Fruit fly (Drosophila melanogaster) whole organism, embryonic: Measurements from ENCODE around the gene Tlk.
A peak's percentile ranks its signal among the peaks of the same experiment; 100 is the strongest.

Source experiments
- Blimp-1 ChIP-seq: fragments of 200-800 bp; sonication (Bioruptor generic); optimal IDR thresholded peaks from 3 replicates; lab custom pipeline; 2018; ENCODE audit warnings: missing biosample characterization, missing genetic modification characterization, mild to moderate bottlenecking, moderate library complexity, missing genetic modification reagents
- C15 ChIP-seq: fragments of 200-800 bp; sonication (Bioruptor generic); IDR thresholded peaks from 3 replicates; pipeline ENCODE4 v1.3.6; 2022; ENCODE audit warnings: missing biosample characterization, missing genetic modification characterization
- CG10321 ChIP-seq: fragments of 200-800 bp; sonication (Bioruptor generic); IDR thresholded peaks from 2 replicates; pipeline ENCODE4 v1.3.6; 2022; ENCODE audit warnings: missing biosample characterization, missing genetic modification characterization
- CG10565 ChIP-seq: fragments of 200-800 bp; sonication (Bioruptor generic); optimal IDR thresholded peaks from 3 replicates; lab custom pipeline; 2016; ENCODE audit warnings: missing biosample characterization, mild to moderate bottlenecking, missing genetic modification characterization
- CG11093 ChIP-seq: fragments of 200-800 bp; sonication (Bioruptor generic); IDR thresholded peaks from 3 replicates; pipeline ENCODE4 v1.3.6; 2022; ENCODE audit warnings: missing biosample characterization, missing genetic modification characterization
- CG11504 ChIP-seq: fragments of 200-800 bp; sonication (Bioruptor generic); optimal IDR thresholded peaks from 3 replicates; lab custom pipeline; 2019; ENCODE audit warnings: missing biosample characterization, mild to moderate bottlenecking, missing genetic modification characterization, moderate library complexity
- CG13624 ChIP-seq: fragments of 200-800 bp; sonication (Bioruptor generic); optimal IDR thresholded peaks from 2 replicates; lab custom pipeline; 2016; ENCODE audit warnings: missing biosample characterization, missing genetic modification characterization
- CG15696 ChIP-seq: fragments of 200-800 bp; sonication (Bioruptor generic); optimal IDR thresholded peaks from 2 replicates; lab custom pipeline; 2019; ENCODE audit warnings: missing biosample characterization, mild to moderate bottlenecking, missing genetic modification characterization, moderate library complexity
- CG17186 ChIP-seq: fragments of 200-800 bp; sonication (Bioruptor generic); optimal IDR thresholded peaks from 3 replicates; lab custom pipeline; 2017; ENCODE audit warnings: missing biosample characterization, missing genetic modification reagents, missing genetic modification characterization
- CG17359 ChIP-seq: fragments of 200-800 bp; sonication (Bioruptor generic); optimal IDR thresholded peaks from 3 replicates; lab custom pipeline; 2018; ENCODE audit warnings: missing biosample characterization, mild to moderate bottlenecking, missing genetic modification characterization, moderate library complexity
- CG17829 ChIP-seq: fragments of 200-800 bp; optimal IDR thresholded peaks from 2 replicates; lab custom pipeline; 2019; ENCODE audit warnings: missing biosample characterization, mild to moderate bottlenecking, missing genetic modification characterization, moderate library complexity
- CG18476 ChIP-seq: fragments of 200-800 bp; sonication (Bioruptor generic); optimal IDR thresholded peaks from 2 replicates; lab custom pipeline; 2016; ENCODE audit warnings: missing biosample characterization, mild to moderate bottlenecking, missing genetic modification characterization
- CG2129 ChIP-seq: fragments of 200-800 bp; sonication (Bioruptor generic); IDR thresholded peaks from 2 replicates; pipeline ENCODE4 v1.3.6; 2022; ENCODE audit warnings: missing biosample characterization, missing genetic modification characterization; ENCODE audit not compliant: partially characterized antibody
- CG2199 ChIP-seq: fragments of 200-800 bp; sonication (Bioruptor generic); IDR thresholded peaks from 3 replicates; pipeline ENCODE4 v1.3.6; 2022; ENCODE audit warnings: missing biosample characterization, missing genetic modification characterization
- CG2712 ChIP-seq: fragments of 200-800 bp; optimal IDR thresholded peaks from 3 replicates; lab custom pipeline; 2019; ENCODE audit warnings: missing biosample characterization, mild to moderate bottlenecking, missing genetic modification characterization, moderate library complexity
- CG34422 ChIP-seq: fragments of 200-800 bp; sonication (Bioruptor generic); IDR thresholded peaks from 3 replicates; pipeline ENCODE4 v1.3.6; 2022; ENCODE audit warnings: missing biosample characterization, missing genetic modification characterization
- CG3847 ChIP-seq: fragments of 200-800 bp; sonication (Bioruptor generic); IDR thresholded peaks from 2 replicates; pipeline ENCODE4 v1.3.6; 2022; ENCODE audit warnings: missing biosample characterization, missing genetic modification characterization
- CG4328 ChIP-seq: fragments of 200-800 bp; sonication (Bioruptor generic); optimal IDR thresholded peaks from 3 replicates; lab custom pipeline; 2017; ENCODE audit warnings: missing biosample characterization, missing genetic modification reagents, missing genetic modification characterization
- CG8290 ChIP-seq, 3 experiments: fragments of 200-800 bp; sonication (Bioruptor generic); optimal IDR thresholded peaks; 2 replicates each; lab custom pipeline; 2016 to 2019; ENCODE audit warnings: missing biosample characterization in 3 of 3, missing genetic modification characterization in 3 of 3, mild to moderate bottlenecking in 2 of 3, moderate library complexity in 1 of 3
- CG9817 ChIP-seq: fragments of 200-800 bp; sonication (Bioruptor generic); optimal IDR thresholded peaks from 2 replicates; lab custom pipeline; 2018; ENCODE audit warnings: missing biosample characterization, mild to moderate bottlenecking, missing genetic modification characterization, moderate library complexity
- CG9932 ChIP-seq: fragments of 200-800 bp; sonication (Bioruptor generic); IDR thresholded peaks from 2 replicates; pipeline ENCODE4 v1.3.6; 2022; ENCODE audit warnings: missing biosample characterization, missing genetic modification characterization
- D19A ChIP-seq: fragments of 200-800 bp; optimal IDR thresholded peaks from 3 replicates; lab custom pipeline; 2019; ENCODE audit warnings: missing biosample characterization, mild to moderate bottlenecking, missing genetic modification characterization, moderate library complexity
- Dfd ChIP-seq, 2 experiments: fragments of >200 bp; optimal IDR thresholded peaks; 2 replicates each; lab custom pipeline; 2017; ENCODE audit warnings: missing biosample characterization in 2 of 2, missing genetic modification characterization in 2 of 2
- Dll ChIP-seq: fragments of 200-800 bp; sonication (Bioruptor generic); IDR thresholded peaks from 4 replicates; pipeline ENCODE4 v1.3.6; 2022; ENCODE audit warnings: missing biosample characterization, missing genetic modification characterization; ENCODE audit not compliant: partially characterized antibody
- Doc2 ChIP-seq: fragments of 200-800 bp; sonication (Bioruptor generic); IDR thresholded peaks from 2 replicates; pipeline ENCODE4 v1.3.6; 2022; ENCODE audit warnings: missing biosample characterization, missing genetic modification characterization
- Doc3 ChIP-seq: fragments of 200-800 bp; sonication (Bioruptor generic); IDR thresholded peaks from 3 replicates; pipeline ENCODE4 v1.3.6; 2022; ENCODE audit warnings: missing biosample characterization, missing genetic modification characterization; ENCODE audit not compliant: partially characterized antibody
- Drgx ChIP-seq: fragments of 200-800 bp; sonication (Bioruptor generic); IDR thresholded peaks from 2 replicates; pipeline ENCODE4 v1.3.6; 2022; ENCODE audit warnings: missing biosample characterization, missing genetic modification characterization
- ERR ChIP-seq: fragments of 200-800 bp; sonication (Bioruptor generic); optimal IDR thresholded peaks from 2 replicates; lab custom pipeline; 2016; ENCODE audit warnings: missing biosample characterization, missing genetic modification characterization
- HmgD ChIP-seq: fragments of 200-800 bp; sonication (Bioruptor generic); optimal IDR thresholded peaks from 3 replicates; lab custom pipeline; 2016; ENCODE audit warnings: missing biosample characterization, missing genetic modification characterization
- NC2β ChIP-seq: fragments of 200-800 bp; sonication (Bioruptor generic); optimal IDR thresholded peaks from 2 replicates; lab custom pipeline; 2016; ENCODE audit warnings: missing biosample characterization, missing genetic modification characterization
- NfI ChIP-seq: fragments of 200-800 bp; sonication (Bioruptor generic); optimal IDR thresholded peaks from 3 replicates; lab custom pipeline; 2018; ENCODE audit warnings: missing biosample characterization, mild to moderate bottlenecking, missing genetic modification characterization, moderate library complexity
- Sox102F ChIP-seq: fragments of 200-800 bp; sonication (Bioruptor generic); optimal IDR thresholded peaks from 2 replicates; lab custom pipeline; 2018; ENCODE audit warnings: missing biosample characterization, mild to moderate bottlenecking, missing genetic modification characterization, moderate library complexity
- cad ChIP-seq: fragments of >200 bp; optimal IDR thresholded peaks from 2 replicates; lab custom pipeline; 2017; ENCODE audit warnings: missing biosample characterization, missing genetic modification characterization
- caup ChIP-seq: fragments of 200-800 bp; sonication (Bioruptor generic); optimal IDR thresholded peaks from 3 replicates; lab custom pipeline; 2017; ENCODE audit warnings: missing biosample characterization, mild to moderate bottlenecking, missing genetic modification characterization, moderate library complexity; ENCODE audit not compliant: severe bottlenecking
- ci ChIP-seq: fragments of 200-800 bp; sonication (Bioruptor generic); IDR thresholded peaks from 3 replicates; pipeline ENCODE4 v1.3.6; 2022; ENCODE audit warnings: missing biosample characterization, missing genetic modification characterization
- fd96Cb ChIP-seq: fragments of 200-800 bp; sonication (Bioruptor generic); optimal IDR thresholded peaks from 2 replicates; lab custom pipeline; 2018; ENCODE audit warnings: missing biosample characterization, mild to moderate bottlenecking, missing genetic modification characterization, moderate library complexity
- ham ChIP-seq: fragments of 200-800 bp; sonication (Bioruptor generic); IDR thresholded peaks from 2 replicates; pipeline ENCODE4 v1.3.6; 2022; ENCODE audit warnings: missing biosample characterization, missing genetic modification characterization
- lov ChIP-seq, 2 experiments: fragments of 200-800 bp in 1 of 2; fragments of >200 bp in 1 of 2; sonication (Bioruptor generic) in 1 of 2; IDR thresholded peaks in 1 of 2; optimal IDR thresholded peaks in 1 of 2; 2 replicates in 1 of 2; 3 replicates in 1 of 2; pipeline versions ENCODE4 v1.3.6 to Lab custom; 2017 to 2022; ENCODE audit warnings: missing biosample characterization in 1 of 2, missing genetic modification characterization in 1 of 2
- luna ChIP-seq: fragments of 200-800 bp; sonication (Bioruptor generic); optimal IDR thresholded peaks from 2 replicates; lab custom pipeline; 2016; ENCODE audit warnings: missing biosample characterization, missing genetic modification characterization
- nom ChIP-seq: fragments of 200-800 bp; sonication (Bioruptor generic); optimal IDR thresholded peaks from 2 replicates; lab custom pipeline; 2017; ENCODE audit warnings: missing biosample characterization, missing genetic modification characterization, mild to moderate bottlenecking, moderate library complexity, missing genetic modification reagents
- peb ChIP-seq: fragments of 200-800 bp; sonication (Bioruptor generic); IDR thresholded peaks from 2 replicates; pipeline ENCODE4 v1.3.6; 2022; ENCODE audit warnings: missing biosample characterization, missing genetic modification characterization
- pfk ChIP-seq: fragments of 200-800 bp; sonication (Bioruptor generic); optimal IDR thresholded peaks from 2 replicates; lab custom pipeline; 2018; ENCODE audit warnings: missing biosample characterization, mild to moderate bottlenecking, missing genetic modification characterization, moderate library complexity
- sc ChIP-seq, 3 experiments: fragments of >200 bp in 2 of 3; fragments of 200-800 bp in 1 of 3; sonication (Bioruptor generic) in 1 of 3; optimal IDR thresholded peaks; 2 replicates in 2 of 3; 3 replicates in 1 of 3; lab custom pipeline; 2017; ENCODE audit warnings: mild to moderate bottlenecking in 1 of 3, missing biosample characterization in 1 of 3, missing genetic modification characterization in 1 of 3, missing genetic modification reagents in 1 of 3
- scrt ChIP-seq: fragments of 200-800 bp; sonication (Bioruptor generic); optimal IDR thresholded peaks from 2 replicates; lab custom pipeline; 2018; ENCODE audit warnings: missing biosample characterization, mild to moderate bottlenecking, missing genetic modification characterization, moderate library complexity
- sd ChIP-seq: fragments of 200-800 bp; sonication (Bioruptor generic); optimal IDR thresholded peaks from 3 replicates; lab custom pipeline; 2018; ENCODE audit warnings: missing biosample characterization, mild to moderate bottlenecking, missing genetic modification characterization, moderate library complexity
- tgo ChIP-seq: fragments of 200-800 bp; sonication (Bioruptor generic); IDR thresholded peaks from 3 replicates; pipeline ENCODE4 v1.3.6; 2022; ENCODE audit warnings: missing biosample characterization, missing genetic modification characterization
- tna ChIP-seq: fragments of 200-800 bp; sonication (Bioruptor generic); IDR thresholded peaks from 2 replicates; pipeline ENCODE4 v1.3.6; 2022; ENCODE audit warnings: missing biosample characterization, missing genetic modification characterization; ENCODE audit not compliant: partially characterized antibody
- yki ChIP-seq: fragments of >200 bp; optimal IDR thresholded peaks from 3 replicates; lab custom pipeline; 2018

The Tlk gene

dm6 chrX:3681729-3682482 is 37.9 kb upstream of the Tlk start (continued):
- TF ChIP-seq lov (optimal IDR thresholded peaks at IDR 0.05; lab: Kevin White, UChicago) (no peak), lov (GFP tag; IDR thresholded peaks at IDR 0.05; lab: Robert Waterston, UW) (no peak), Blimp-1 (GFP tag; lab: Kevin White, UChicago) (peak; percentile 29), tna (GFP tag; lab: Robert Waterston, UW) (no peak), CG2712 (tag; lab: Kevin White, UChicago) (peak; percentile 34), Dll (GFP tag; lab: Robert Waterston, UW) (no peak), CG10321 (GFP tag; lab: Robert Waterston, UW) (no peak), cad (GFP tag; lab: Kevin White, UChicago) (no peak), CG17829 (tag; lab: Kevin White, UChicago) (no peak), CG3847 (no peak), scrt (no peak), CG11093 (GFP tag; lab: Robert Waterston, UW) (no peak), CG9932 (GFP tag; lab: Robert Waterston, UW) (no peak), fd96Cb (peak; percentile 20), tgo (no peak), CG10565 (GFP tag; lab: Kevin White, UChicago) (no peak), Doc3 (GFP tag; lab: Robert Waterston, UW) (no peak), nom (peak; percentile 76), CG18476 (GFP tag; lab: Kevin White, UChicago) (no peak), Dfd (GFP tag; optimal IDR thresholded peaks at IDR 0.05; lab: Kevin White, UChicago) (no peak), Drgx (GFP tag; lab: Robert Waterston, UW) (peak; percentile 93), pfk (no peak), CG13624 (GFP tag; lab: Kevin White, UChicago) (no peak), sd (tag; lab: Kevin White, UChicago) (no peak), CG15696 (tag; lab: Kevin White, UChicago) (no peak), Sox102F (GFP tag; lab: Kevin White, UChicago) (peak; percentile 60), yki (lab: Kevin White, UChicago) (no peak), CG4328 (GFP tag; lab: Kevin White, UChicago) (no peak), NfI (GFP tag; lab: Kevin White, UChicago) (no peak), CG8290 (GFP tag; optimal IDR thresholded peaks at IDR 0.05; lab: Kevin White, UChicago) (no peak), CG8290 (tag; optimal IDR thresholded peaks at IDR 0.05; lab: Kevin White, UChicago) (no peak), luna (no peak), ERR (GFP tag; lab: Kevin White, UChicago) (no peak), CG2199 (GFP tag; lab: Robert Waterston, UW) (no peak), peb (GFP tag; lab: Robert Waterston, UW) (no peak), CG17186 (GFP tag; lab: Kevin White, UChicago) (no peak), sc (optimal IDR thresholded peaks at IDR 0.05; lab: Kevin White, UChicago) (no peak), sc (GFP tag; optimal IDR thresholded peaks at IDR 0.05; lab: Kevin White, UChicago) (no peak), NC2β (GFP tag; lab: Kevin White, UChicago) (no peak), CG11504 (tag; lab: Kevin White, UChicago) (peak; percentile 46), HmgD (GFP tag; lab: Kevin White, UChicago) (no peak), ham (GFP tag; lab: Robert Waterston, UW) (no peak), Doc2 (GFP tag; lab: Robert Waterston, UW) (no peak), CG17359 (peak; percentile 26), ci (GFP tag; lab: Robert Waterston, UW) (no peak), caup (GFP tag; lab: Kevin White, UChicago) (no peak), CG2129 (GFP tag; lab: Robert Waterston, UW) (no peak), CG9817 (no peak), C15 (GFP tag; lab: Robert Waterston, UW) (no peak), CG34422 (GFP tag; lab: Robert Waterston, UW) (no peak), D19A (tag; lab: Kevin White, UChicago) (peak; percentile 9)
